Fruit fly (Drosophila melanogaster): ENCODE results near the gene Mrp4.

dm6 chr3R:11614507-11614906 is 45.5 kb downstream of the Mrp4 start:
- TF ChIP-seq psq (optimal IDR thresholded peaks at IDR 0.05) (no peak), ttk (optimal IDR thresholded peaks at IDR 0.05) (no peak), h (optimal IDR thresholded peaks at IDR 0.05) (no peak), insv (optimal IDR thresholded peaks at IDR 0.05) (no peak), Myc (optimal IDR thresholded peaks at IDR 0.05) (no peak)
